Worm (Caenorhabditis elegans): ENCODE data around the gene C18A3.11.

ce11 chrII:5725094-5725493 is 5.7 kb upstream of the C18A3.11 start:
- peak; percentile 15 to 37 for TF ChIP-seq efl-1 (optimal IDR thresholded peaks at IDR 0.05)
- TF ChIP-seq efl-1 (GFP tag; optimal IDR thresholded peaks at IDR 0.05 in 1 of 2): no peak
- TF ChIP-seq zip-4 (GFP tag; optimal IDR thresholded peaks at IDR 0.05): no peak
- TF ChIP-seq unc-86 (tag; optimal IDR thresholded peaks at IDR 0.05): peak; percentile 67
